Worm (Caenorhabditis elegans) whole organism, L4 larva: ENCODE data around the gene Y62H9A.8.

ENCODE experiments used
- R02D3.7 ChIP-seq: fragments of 150-350 bp; sonication (generic microtip); optimal IDR thresholded peaks from 3 replicates; lab custom pipeline; 2014; ENCODE audit warnings: missing biosample characterization, missing genetic modification characterization
- aly-2 ChIP-seq: sonication (generic microtip); optimal IDR thresholded peaks from 2 replicates; lab custom pipeline; 2018; ENCODE audit warnings: missing biosample characterization, missing genetic modification characterization
- ama-1 ChIP-seq: fragments of 150-350 bp; optimal IDR thresholded peaks from 2 replicates; lab custom pipeline; 2014; ENCODE audit warnings: inconsistent platforms, mixed read lengths
- dpl-1 ChIP-seq: fragments of 150-350 bp; optimal IDR thresholded peaks from 2 replicates; lab custom pipeline; 2014; ENCODE audit warnings: missing biosample characterization, missing genetic modification reagents, missing genetic modification characterization
- jun-1 ChIP-seq: fragments of 150-350 bp; optimal IDR thresholded peaks from 2 replicates; lab custom pipeline; 2014; ENCODE audit warnings: missing biosample characterization, missing genetic modification reagents, missing genetic modification characterization
- lin-13 ChIP-seq: fragments of 150-350 bp; optimal IDR thresholded peaks from 2 replicates; lab custom pipeline; 2014; ENCODE audit warnings: missing biosample characterization, missing genetic modification reagents, missing genetic modification characterization
- lin-39 ChIP-seq: fragments of 150-350 bp; optimal IDR thresholded peaks from 2 replicates; lab custom pipeline; 2014; ENCODE audit warnings: missing biosample characterization, missing genetic modification reagents, missing genetic modification characterization
- lsy-2 ChIP-seq, 2 experiments: fragments of 150-350 bp in 1 of 2; sonication (generic microtip) in 1 of 2; optimal IDR thresholded peaks; 2 replicates each; lab custom pipeline; 2014 to 2017; ENCODE audit warnings: missing biosample characterization in 2 of 2, missing genetic modification characterization in 2 of 2
- nhr-28 ChIP-seq: fragments of 150-350 bp; optimal IDR thresholded peaks from 2 replicates; lab custom pipeline; 2014; ENCODE audit warnings: missing biosample characterization, missing genetic modification characterization
- nhr-48 ChIP-seq: sonication (generic microtip); optimal IDR thresholded peaks from 2 replicates; lab custom pipeline; 2016; ENCODE audit warnings: mild to moderate bottlenecking, missing genetic modification characterization, missing compliant biosample characterization
- pqm-1 ChIP-seq: sonication (generic microtip); optimal IDR thresholded peaks from 2 replicates; lab custom pipeline; 2017; ENCODE audit warnings: missing biosample characterization, missing genetic modification characterization
- spr-1 ChIP-seq: sonication (generic microtip); optimal IDR thresholded peaks from 2 replicates; lab custom pipeline; 2016; ENCODE audit warnings: mild to moderate bottlenecking, missing genetic modification characterization, missing compliant biosample characterization
- unc-62 ChIP-seq, 3 experiments: fragments of 150-350 bp in 1 of 3; sonication (generic microtip); optimal IDR thresholded peaks in 2 of 3; peaks in 1 of 3; 1 replicate in 1 of 3; 2 replicates in 2 of 3; lab custom pipeline; 2014 to 2017; ENCODE audit warnings: missing biosample characterization in 3 of 3, missing genetic modification characterization in 3 of 3, missing genetic modification reagents in 3 of 3, missing genotype in 1 of 3
- zag-1 ChIP-seq: fragments of 150-350 bp; optimal IDR thresholded peaks from 2 replicates; lab custom pipeline; 2014; ENCODE audit warnings: missing biosample characterization, missing genetic modification characterization

DNA sequence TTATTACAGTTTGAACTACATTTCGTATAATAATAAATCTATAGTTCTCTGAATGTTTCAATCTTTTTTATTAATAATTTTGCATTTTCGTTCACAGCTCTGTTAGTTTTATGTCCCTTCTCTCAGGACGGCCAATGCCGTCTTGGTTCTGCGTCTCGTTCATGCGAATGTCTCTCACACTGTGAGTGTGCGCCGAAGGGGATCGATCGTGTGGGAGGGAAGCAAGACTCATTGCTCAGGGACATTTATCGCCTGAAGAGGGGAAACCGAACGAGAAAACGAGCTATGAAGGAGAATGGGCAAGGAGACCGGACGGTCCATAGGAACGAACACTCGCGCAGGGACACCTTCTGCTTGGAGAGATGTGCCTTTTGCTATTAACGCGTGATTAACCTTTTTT is 6.8 kb upstream of the Y62H9A.8 start:
- TF ChIP-seq R02D3.7 (tag; lab: Kevin White, UChicago) (no peak), lin-13 (no peak), lsy-2 (tag; optimal IDR thresholded peaks at IDR 0.05; lab: Kevin White, UChicago) (no peak), nhr-48 (tag; lab: Kevin White, UChicago) (no peak), unc-62 (GFP tag; optimal IDR thresholded peaks at IDR 0.05 in 1 of 2; lab: Kevin White, UChicago) (peak in 1 of 2 experiments; percentile 85), unc-62 (tag; optimal IDR thresholded peaks at IDR 0.05; lab: Kevin White, UChicago) (no peak), ama-1 (lab: Kevin White, UChicago) (no peak), nhr-28 (tag; lab: Kevin White, UChicago) (no peak), aly-2 (no peak), jun-1 (no peak), dpl-1 (GFP tag; lab: Kevin White, UChicago) (no peak), pqm-1 (tag; lab: Kevin White, UChicago) (no peak), spr-1 (tag; lab: Kevin White, UChicago) (no peak), lin-39 (tag; lab: Kevin White, UChicago) (no peak), zag-1 (tag; lab: Kevin White, UChicago) (no peak)
